Worm (Caenorhabditis elegans) whole organism, L3 larva: ENCODE data around the gene chil-27.

Experiments used
- ZK546.5 ChIP-seq: sonication (generic microtip); optimal IDR thresholded peaks from 2 replicates; lab custom pipeline; 2017; ENCODE audit warnings: missing biosample characterization, missing genetic modification characterization
- aly-2 ChIP-seq: fragments of 150-350 bp; optimal IDR thresholded peaks from 2 replicates; lab custom pipeline; 2014; ENCODE audit warnings: missing biosample characterization, missing genetic modification characterization
- ama-1 ChIP-seq: fragments of 150-350 bp; optimal IDR thresholded peaks from 2 replicates; lab custom pipeline; 2018
- ceh-16 ChIP-seq: sonication (generic microtip); optimal IDR thresholded peaks from 2 replicates; lab custom pipeline; 2017; ENCODE audit warnings: missing biosample characterization, missing genetic modification characterization
- ceh-28 ChIP-seq: fragments of 150-350 bp; optimal IDR thresholded peaks from 2 replicates; lab custom pipeline; 2014; ENCODE audit warnings: missing biosample characterization, missing genetic modification reagents, missing genetic modification characterization
- ceh-9 ChIP-seq: sonication (generic microtip); optimal IDR thresholded peaks from 2 replicates; lab custom pipeline; 2018; ENCODE audit warnings: missing biosample characterization, missing genetic modification characterization
- elt-1 ChIP-seq: fragments of 150-350 bp; optimal IDR thresholded peaks from 2 replicates; lab custom pipeline; 2014; ENCODE audit warnings: missing biosample characterization, missing genetic modification characterization
- elt-2 ChIP-seq: sonication (generic microtip); optimal IDR thresholded peaks from 2 replicates; lab custom pipeline; 2016; ENCODE audit warnings: missing genetic modification reagents, mild to moderate bottlenecking, missing genetic modification characterization, missing compliant biosample characterization
- elt-3 ChIP-seq, 3 experiments: fragments of 150-350 bp in 1 of 3; sonication (generic microtip) in 2 of 3; optimal IDR thresholded peaks; 2 replicates in 2 of 3; 4 replicates in 1 of 3; lab custom pipeline; 2014 to 2017; ENCODE audit warnings: missing biosample characterization in 3 of 3, missing genetic modification characterization in 3 of 3
- eor-1 ChIP-seq, 2 experiments: fragments of 150-350 bp; optimal IDR thresholded peaks; 2 replicates each; lab custom pipeline; 2014 to 2018; ENCODE audit warnings: missing biosample characterization in 2 of 2, missing genetic modification characterization in 2 of 2
- hmg-11 ChIP-seq: sonication (generic microtip); optimal IDR thresholded peaks from 2 replicates; lab custom pipeline; 2016; ENCODE audit warnings: missing genetic modification characterization, missing compliant biosample characterization
- jun-1 ChIP-seq: fragments of 150-350 bp; optimal IDR thresholded peaks from 2 replicates; lab custom pipeline; 2014; ENCODE audit warnings: missing biosample characterization, missing genetic modification reagents, missing genetic modification characterization
- lin-15B ChIP-seq: fragments of 150-350 bp; optimal IDR thresholded peaks from 2 replicates; lab custom pipeline; 2014; ENCODE audit warnings: missing biosample characterization, missing genetic modification characterization
- lin-39 ChIP-seq: fragments of 150-350 bp; optimal IDR thresholded peaks from 2 replicates; lab custom pipeline; 2018; ENCODE audit warnings: missing biosample characterization, missing genetic modification reagents, missing genetic modification characterization
- lsy-12 ChIP-seq: sonication (generic microtip); optimal IDR thresholded peaks from 2 replicates; lab custom pipeline; 2016; ENCODE audit warnings: mild to moderate bottlenecking, missing genetic modification characterization, missing compliant biosample characterization
- mdl-1 ChIP-seq: fragments of 150-350 bp; optimal IDR thresholded peaks from 2 replicates; lab custom pipeline; 2014; ENCODE audit warnings: missing biosample characterization, missing genetic modification characterization
- nfya-1 ChIP-seq: sonication (generic microtip); optimal IDR thresholded peaks from 2 replicates; lab custom pipeline; 2017; ENCODE audit warnings: missing genetic modification characterization, mild to moderate bottlenecking, missing compliant biosample characterization, antibody characterized with exemption, moderate library complexity; ENCODE audit not compliant: insufficient read depth
- nhr-11 ChIP-seq: fragments of 150-350 bp; optimal IDR thresholded peaks from 2 replicates; lab custom pipeline; 2014; ENCODE audit warnings: missing biosample characterization, missing genetic modification characterization
- nhr-12 ChIP-seq: fragments of 150-350 bp; optimal IDR thresholded peaks from 2 replicates; lab custom pipeline; 2014; ENCODE audit warnings: missing biosample characterization, missing genetic modification characterization
- nhr-237 ChIP-seq: fragments of 150-350 bp; optimal IDR thresholded peaks from 2 replicates; lab custom pipeline; 2014; ENCODE audit warnings: missing biosample characterization, missing genetic modification characterization
- nhr-25 ChIP-seq: sonication (generic microtip); optimal IDR thresholded peaks from 2 replicates; lab custom pipeline; 2017; ENCODE audit warnings: missing biosample characterization, missing genetic modification characterization
- nhr-28 ChIP-seq: fragments of 150-350 bp; optimal IDR thresholded peaks from 2 replicates; lab custom pipeline; 2014; ENCODE audit warnings: missing biosample characterization, missing genetic modification characterization
- nhr-67 ChIP-seq: fragments of 150-350 bp; optimal IDR thresholded peaks from 2 replicates; lab custom pipeline; 2014; ENCODE audit warnings: missing biosample characterization, missing genetic modification characterization
- nhr-76 ChIP-seq: fragments of 150-350 bp; sonication (generic microtip); optimal IDR thresholded peaks from 5 replicates; lab custom pipeline; 2014; ENCODE audit warnings: missing biosample characterization, missing genetic modification characterization
- nhr-77 ChIP-seq: fragments of 150-350 bp; optimal IDR thresholded peaks from 2 replicates; lab custom pipeline; 2014; ENCODE audit warnings: missing biosample characterization, missing genetic modification characterization
- pha-4 ChIP-seq: fragments of 150-350 bp; optimal IDR thresholded peaks from 2 replicates; lab custom pipeline; 2014; ENCODE audit warnings: missing biosample characterization, missing genetic modification reagents, missing genetic modification characterization
- pqm-1 ChIP-seq: fragments of 150-350 bp; optimal IDR thresholded peaks from 2 replicates; lab custom pipeline; 2017; ENCODE audit warnings: missing biosample characterization, missing genetic modification characterization, inconsistent platforms
- sea-2 ChIP-seq: fragments of 150-350 bp; sonication (generic microtip); optimal IDR thresholded peaks from 4 replicates; lab custom pipeline; 2014; ENCODE audit warnings: missing biosample characterization, missing genetic modification reagents, missing genetic modification characterization
- skn-1 ChIP-seq: fragments of 150-350 bp; optimal IDR thresholded peaks from 2 replicates; lab custom pipeline; 2014; ENCODE audit warnings: missing biosample characterization, missing genetic modification characterization
- snpc-4 ChIP-seq: fragments of 150-350 bp; optimal IDR thresholded peaks from 2 replicates; lab custom pipeline; 2014; ENCODE audit warnings: missing biosample characterization, missing genetic modification characterization
- tbx-2 ChIP-seq: sonication (generic microtip); optimal IDR thresholded peaks from 2 replicates; lab custom pipeline; 2016; ENCODE audit warnings: mild to moderate bottlenecking, missing genetic modification characterization, missing compliant biosample characterization
- unc-39 ChIP-seq: sonication (generic microtip); optimal IDR thresholded peaks from 4 replicates; lab custom pipeline; 2017; ENCODE audit warnings: missing biosample characterization, missing genetic modification characterization
- ztf-11 ChIP-seq: fragments of 150-350 bp; optimal IDR thresholded peaks from 2 replicates; lab custom pipeline; 2014; ENCODE audit warnings: missing biosample characterization, missing genetic modification characterization

The chil-27 gene

DNA sequence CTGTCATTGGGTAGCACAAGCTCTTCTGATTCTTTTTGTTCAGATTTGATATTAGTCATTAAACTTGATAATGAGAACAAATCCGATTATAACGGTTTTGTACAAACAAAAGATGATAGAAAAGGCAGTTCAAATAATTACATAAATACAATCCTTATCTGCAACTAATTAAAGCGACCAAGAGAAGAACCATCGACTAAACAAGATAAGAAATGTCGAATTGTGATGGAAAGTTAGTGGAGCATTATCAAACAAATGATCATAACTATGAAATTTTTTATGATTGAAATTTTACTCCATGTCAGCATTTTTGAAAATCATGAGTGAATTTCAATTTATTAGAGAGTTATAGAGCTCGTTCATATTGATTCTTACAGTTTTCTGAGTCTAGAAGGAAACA is 9.3 kb upstream of the chil-27 start, which contains the start of gene chil-23:
Gene chil-23, minus strand, starts transcription at position 198 of the 400 bp plus-strand sequence.
- peak; percentile 82 for TF ChIP-seq jun-1 (tag; lab: Kevin White, UChicago)
- peak; percentile 96 for TF ChIP-seq elt-2 (tag; lab: Kevin White, UChicago)
- peak; percentile 97 for TF ChIP-seq pqm-1 (tag; lab: Kevin White, UChicago)
- TF ChIP-seq nhr-76 (tag; lab: Kevin White, UChicago) = no peak
- no peak for TF ChIP-seq nhr-67 (tag; lab: Kevin White, UChicago)
- TF ChIP-seq pha-4 (tag; lab: Kevin White, UChicago) = peak; percentile 49
- TF ChIP-seq ceh-28 = no peak
- no peak for TF ChIP-seq skn-1 (tag; lab: Kevin White, UChicago)

DNA sequence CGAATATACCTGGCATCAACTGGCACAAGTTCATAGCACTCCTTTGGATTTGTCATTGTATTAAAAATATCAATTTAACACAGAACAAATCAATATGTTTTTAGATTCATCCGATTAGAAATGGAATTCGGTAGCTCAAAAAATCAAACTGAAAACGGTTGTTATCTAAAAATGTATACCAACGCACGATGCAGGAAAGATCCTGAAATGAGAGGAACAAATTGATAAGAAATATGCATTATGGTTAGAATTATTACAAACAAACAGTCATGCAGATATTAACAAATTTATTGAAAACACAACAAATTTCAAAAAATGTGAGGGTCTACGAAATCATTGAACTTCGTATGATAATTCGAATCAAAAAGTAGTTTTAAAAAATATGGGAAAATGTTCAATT is 7.6 kb upstream of the chil-27 start, which contains the start of gene T19H5.6:
Gene T19H5.6, minus strand, starts transcription at position 195 of the 400 bp plus-strand sequence.
- TF ChIP-seq lsy-12 (tag; lab: Kevin White, UChicago) (no peak), skn-1 (tag; lab: Kevin White, UChicago) (no peak), nhr-12 (tag; lab: Kevin White, UChicago) (no peak), ama-1 (no peak), snpc-4 (tag; lab: Kevin White, UChicago) (no peak), pqm-1 (tag; lab: Kevin White, UChicago) (peak; percentile 52), elt-3 (tag; optimal IDR thresholded peaks at IDR 0.05; lab: Kevin White, UChicago) (no peak), elt-2 (tag; lab: Kevin White, UChicago) (peak; percentile 71), ceh-16 (tag; lab: Kevin White, UChicago) (no peak), nhr-67 (tag; lab: Kevin White, UChicago) (no peak), nhr-25 (tag; lab: Kevin White, UChicago) (no peak), ztf-11 (tag; lab: Kevin White, UChicago) (no peak)

DNA sequence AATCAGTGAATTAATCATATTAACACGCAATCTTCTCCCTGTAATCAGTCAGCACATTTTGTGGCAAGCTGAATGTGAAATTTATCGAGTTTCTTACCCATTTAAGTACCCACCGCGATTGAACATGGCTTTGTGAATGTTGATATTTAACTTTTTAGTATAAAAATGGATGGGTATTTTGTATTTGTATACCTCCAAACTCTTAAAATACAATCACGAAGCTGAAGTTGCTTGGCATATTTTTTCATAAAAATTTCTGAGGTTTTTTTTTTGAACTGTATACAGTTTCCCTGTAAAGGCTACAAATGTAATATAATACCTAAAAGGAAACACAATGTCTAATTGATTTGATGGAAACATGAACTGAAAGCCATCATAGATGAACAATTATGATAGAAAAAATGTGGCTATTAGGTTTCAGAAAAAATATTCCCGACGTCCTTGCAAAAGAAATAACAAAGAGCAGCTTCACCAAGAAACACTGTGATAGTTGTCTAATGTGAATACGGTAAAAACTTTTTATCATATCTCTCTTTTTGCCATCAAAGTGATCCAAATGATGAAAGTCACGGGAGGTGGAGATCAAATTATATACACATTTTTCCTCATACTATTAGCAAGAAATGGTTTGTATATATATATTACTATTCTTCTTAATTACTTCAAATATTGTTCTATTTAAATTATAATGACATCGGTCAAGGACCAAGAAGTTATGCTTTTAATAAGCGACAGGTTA is 3.1 kb upstream of the chil-27 start, which contains the start of the genes chil-25 and chil-26:
Gene chil-25, minus strand, starts transcription at position 101 of the 739 bp plus-strand sequence.
Gene chil-26, plus strand, starts transcription at position 689 of the 739 bp plus-strand sequence.
- TF ChIP-seq unc-39 (tag; lab: Kevin White, UChicago) = no peak
- TF ChIP-seq lsy-12 (tag; lab: Kevin White, UChicago) = no peak
- no peak for TF ChIP-seq elt-3 (tag; optimal IDR thresholded peaks at IDR 0.05; lab: Kevin White, UChicago)
- no peak for TF ChIP-seq snpc-4 (tag; lab: Kevin White, UChicago)
- no peak for TF ChIP-seq tbx-2 (tag; lab: Kevin White, UChicago)
- no peak for TF ChIP-seq nhr-25 (tag; lab: Kevin White, UChicago)
- no peak for TF ChIP-seq aly-2 (tag; lab: Kevin White, UChicago)
- TF ChIP-seq nfya-1 (tag; lab: Kevin White, UChicago) = no peak
- TF ChIP-seq hmg-11 (tag; lab: Kevin White, UChicago) = no peak
- no peak for TF ChIP-seq ztf-11 (tag; lab: Kevin White, UChicago)
- TF ChIP-seq, all 47 proteins: peak for 0

DNA sequence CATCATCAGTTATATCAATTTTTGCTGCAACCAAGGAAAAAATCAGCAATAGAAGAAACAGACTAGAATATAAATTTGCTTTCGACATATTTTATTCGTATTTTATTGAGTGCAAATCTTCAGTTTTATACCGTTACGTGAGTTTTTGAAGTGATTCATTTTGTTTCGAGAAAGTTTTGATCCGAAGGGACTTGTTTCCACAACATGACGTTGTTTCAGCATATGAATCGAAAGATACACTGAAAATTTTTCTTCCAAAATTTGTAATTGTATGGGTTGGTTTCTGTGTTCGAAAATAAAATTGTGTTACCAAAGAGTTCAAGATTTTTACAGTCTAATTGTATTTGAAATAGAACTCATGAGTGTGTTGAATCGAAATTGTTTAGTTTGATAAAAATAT is 2.3 kb downstream of the chil-27 start, which contains the start of gene T19H5.7:
Gene T19H5.7, minus strand, starts transcription at position 101 of the 400 bp plus-strand sequence.
- TF ChIP-seq eor-1 (tag; optimal IDR thresholded peaks at IDR 0.05; lab: Kevin White, UChicago) = no peak
- TF ChIP-seq nhr-28 (tag; lab: Kevin White, UChicago) = no peak
- TF ChIP-seq, all 47 proteins: peak for 0

DNA sequence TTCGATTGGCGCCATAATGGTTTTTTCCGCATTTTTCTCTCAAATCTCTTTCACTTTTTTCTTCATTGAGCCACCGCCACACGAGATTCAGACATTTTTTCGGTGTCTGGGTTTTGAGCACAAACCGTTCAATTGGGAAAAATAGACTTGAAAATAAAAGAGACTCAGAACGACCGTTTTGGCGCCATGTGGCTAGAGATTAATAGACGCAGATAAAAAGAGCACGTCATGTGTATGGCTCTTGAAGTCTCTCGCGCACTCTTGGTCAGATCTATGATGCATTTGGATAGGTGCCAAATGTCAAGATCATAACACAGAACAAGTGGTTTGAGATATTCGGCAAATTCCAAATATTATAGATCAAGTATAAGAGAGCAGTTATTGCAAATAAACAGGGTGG is 3.8 kb downstream of the chil-27 start:
- TF ChIP-seq unc-39 (tag; lab: Kevin White, UChicago) (no peak), nhr-25 (tag; lab: Kevin White, UChicago) (no peak), elt-1 (no peak), nhr-11 (no peak), lin-15B (no peak), lin-39 (tag; lab: Kevin White, UChicago) (no peak), pha-4 (tag; lab: Kevin White, UChicago) (peak; percentile 73), mdl-1 (tag; lab: Kevin White, UChicago) (no peak)
- TF ChIP-seq, all 47 proteins: peak for 1

DNA sequence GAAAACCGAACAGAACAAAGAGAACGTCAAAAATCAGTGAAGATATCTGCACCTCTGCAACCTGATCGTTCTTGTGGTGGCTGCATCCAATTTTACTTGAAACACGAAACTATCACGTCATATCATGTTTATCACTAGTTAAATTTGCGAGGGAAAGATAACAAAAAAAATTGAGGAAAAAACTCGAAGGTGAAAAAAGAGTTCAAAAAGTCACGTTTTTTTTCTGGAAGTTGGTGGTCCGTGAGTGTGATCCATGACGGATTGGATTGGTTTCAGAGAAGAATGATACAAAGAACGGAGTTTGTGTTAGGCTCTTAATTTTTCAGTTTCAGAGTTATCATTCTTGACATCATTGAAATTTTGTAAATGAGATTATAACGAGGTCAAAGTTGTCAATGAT is 4.9 kb downstream of the chil-27 start:
- TF ChIP-seq elt-2 (tag; lab: Kevin White, UChicago) (peak; percentile 71), ceh-9 (tag; lab: Kevin White, UChicago) (no peak), sea-2 (no peak), ZK546.5 (no peak), nhr-77 (no peak), pqm-1 (tag; lab: Kevin White, UChicago) (peak; percentile 33), unc-39 (tag; lab: Kevin White, UChicago) (no peak), nhr-11 (no peak), nhr-237 (tag; lab: Kevin White, UChicago) (no peak), lin-15B (no peak)
- TF ChIP-seq, all 47 proteins: peak for 2
